Fruit fly (Drosophila melanogaster): Measurements from ENCODE around the gene Nepl15.

Nepl15 gene

dm6 chr3R:22726771-22727455 is 39.1 kb downstream of the Nepl15 start, which contains the start of gene CG45049 (continued):
- TF ChIP-seq Lpt (GFP tag; optimal IDR thresholded peaks at IDR 0.05) (no peak), CG14050 (GFP tag; IDR thresholded peaks at IDR 0.05) (no peak), kni (GFP tag; optimal IDR thresholded peaks at IDR 0.05) (peak; percentile 40), pzg (GFP tag; optimal IDR thresholded peaks at IDR 0.05) (peak; percentile 40), Scr (GFP tag; IDR thresholded peaks at IDR 0.05; ENCODE audit: partially characterized antibody) (peak; percentile 92), MBD-R2 (GFP tag; IDR thresholded peaks at IDR 0.05) (0 out of 2 replicates have a peak, but pooled peaks have one; percentile 22), BEAF-32 (GFP tag; optimal IDR thresholded peaks at IDR 0.05) (peak; percentile 84), CG31441 (GFP tag; IDR thresholded peaks at IDR 0.05) (no peak), CG17829 (tag; optimal IDR thresholded peaks at IDR 0.05) (no peak), unc-4 (GFP tag; IDR thresholded peaks at IDR 0.05; ENCODE audit: partially characterized antibody) (peak; percentile 78), nerfin-1 (tag; optimal IDR thresholded peaks at IDR 0.05) (no peak), Bgb (GFP tag; IDR thresholded peaks at IDR 0.05; ENCODE audit: partially characterized antibody) (peak; percentile 92), CG14441 (GFP tag; IDR thresholded peaks at IDR 0.05) (no peak), pum (GFP tag; optimal IDR thresholded peaks at IDR 0.05) (no peak), nerfin-2 (GFP tag; IDR thresholded peaks at IDR 0.05; ENCODE audit: partially characterized antibody) (peak; percentile 87), CG3065 (GFP tag; optimal IDR thresholded peaks at IDR 0.05) (no peak), CG34376 (GFP tag; optimal IDR thresholded peaks at IDR 0.05) (peak; percentile 42), row (GFP tag; IDR thresholded peaks at IDR 0.05) (peak; percentile 66), Trl (optimal IDR thresholded peaks at IDR 0.05) (peak in 1 of 2 experiments; percentile 69), Trl (GFP tag; optimal IDR thresholded peaks at IDR 0.05) (no peak), CG3281 (GFP tag; optimal IDR thresholded peaks at IDR 0.05) (peak; percentile 27), CG31224 (GFP tag; IDR thresholded peaks at IDR 0.05) (no peak), ara (GFP tag; IDR thresholded peaks at IDR 0.05) (no peak), Xbp1 (GFP tag; optimal IDR thresholded peaks at IDR 0.05) (no peak), sens (GFP tag) (peak; percentile 83), HLH4C (GFP tag; IDR thresholded peaks at IDR 0.05; ENCODE audit: partially characterized antibody) (peak; percentile 87), CG9932 (GFP tag; IDR thresholded peaks at IDR 0.05) (peak; percentile 65), sna (GFP tag; IDR thresholded peaks at IDR 0.05; ENCODE audit: partially characterized antibody) (peak; percentile 65), hbn (GFP tag; IDR thresholded peaks at IDR 0.05; ENCODE audit: partially characterized antibody) (peak; percentile 75), Lhr (GFP tag; optimal IDR thresholded peaks at IDR 0.05) (no peak), Abd-B (GFP tag; optimal IDR thresholded peaks at IDR 0.05) (no peak), Sox102F (GFP tag; optimal IDR thresholded peaks at IDR 0.05) (no peak), lab (GFP tag; optimal IDR thresholded peaks at IDR 0.05) (peak; percentile 33), bab2 (GFP tag; optimal IDR thresholded peaks at IDR 0.05) (no peak), grn (GFP tag; optimal IDR thresholded peaks at IDR 0.05) (no peak), insv (GFP tag; optimal IDR thresholded peaks at IDR 0.05) (no peak), mam (GFP tag; optimal IDR thresholded peaks at IDR 0.05) (peak; percentile 25), CG1603 (tag; optimal IDR thresholded peaks at IDR 0.05) (peak; percentile 26), Opbp (GFP tag; IDR thresholded peaks at IDR 0.05; ENCODE audit: partially characterized antibody) (peak; percentile 94), CG30403 (GFP tag; optimal IDR thresholded peaks at IDR 0.05) (peak; percentile 18), Gug (GFP tag; IDR thresholded peaks at IDR 0.05) (peak; percentile 32; the same call in 1 of the 4 replicates), vnd (GFP tag; IDR thresholded peaks at IDR 0.05; ENCODE audit: partially characterized antibody) (peak; percentile 89), CG1832 (GFP tag; optimal IDR thresholded peaks at IDR 0.05) (no peak), CG7357 (GFP tag; IDR thresholded peaks at IDR 0.05) (no peak), fru (optimal IDR thresholded peaks at IDR 0.05) (no peak), CG4360 (GFP tag; IDR thresholded peaks at IDR 0.05) (peak; percentile 85), nmo (GFP tag; optimal IDR thresholded peaks at IDR 0.05) (peak; percentile 25), chm (GFP tag; IDR thresholded peaks at IDR 0.05) (no peak), CG17612 (GFP tag; IDR thresholded peaks at IDR 0.05) (no peak), Six4 (GFP tag; optimal IDR thresholded peaks at IDR 0.05) (no peak)
